Fruit fly (Drosophila melanogaster): Measurements from ENCODE around the gene CG6324.

Gene CG6324

dm6 chrX:15497440-15498271 is 21.8 kb downstream of the CG6324 start:
- peak; percentile 10 for TF ChIP-seq CG32006 (GFP tag; optimal IDR thresholded peaks at IDR 0.05)
- no peak for TF ChIP-seq vri (GFP tag; optimal IDR thresholded peaks at IDR 0.05)
- TF ChIP-seq CG16779 (tag; optimal IDR thresholded peaks at IDR 0.05) = peak; percentile 5
- TF ChIP-seq Eip78C (GFP tag) = peak; percentile 71
- TF ChIP-seq Eip93F (GFP tag; optimal IDR thresholded peaks at IDR 0.05) = no peak
- peak; percentile 94 for TF ChIP-seq fkh (GFP tag; optimal IDR thresholded peaks at IDR 0.05)
- no peak for TF ChIP-seq CG8632 (GFP tag; optimal IDR thresholded peaks at IDR 0.05)
- peak; percentile 30; the same call in 2 of the 3 replicates for TF ChIP-seq CG6163 (GFP tag; IDR thresholded peaks at IDR 0.05)
- peak in 1 of 2 experiments; percentile 41 for TF ChIP-seq ss (GFP tag; optimal IDR thresholded peaks at IDR 0.05)

- TF ChIP-seq Eip93F (GFP tag; optimal IDR thresholded peaks at IDR 0.05) (no peak), CG6854 (GFP tag; optimal IDR thresholded peaks at IDR 0.05) (peak; percentile 7), Ets96B (tag; optimal IDR thresholded peaks at IDR 0.05) (peak; percentile 18), CG32006 (GFP tag; optimal IDR thresholded peaks at IDR 0.05) (no peak), CG31627 (GFP tag; optimal IDR thresholded peaks at IDR 0.05) (peak; percentile 4), CG8632 (GFP tag; optimal IDR thresholded peaks at IDR 0.05) (no peak), Smox (GFP tag; optimal IDR thresholded peaks at IDR 0.05) (no peak), esn (GFP tag; optimal IDR thresholded peaks at IDR 0.05) (peak; percentile 37), CG11902 (GFP tag; optimal IDR thresholded peaks at IDR 0.05) (no peak), svp (GFP tag) (peak; percentile 81), eg (GFP tag; IDR thresholded peaks at IDR 0.05) (peak; percentile 55; the same call in 2 of the 3 replicates), Sox14 (GFP tag; optimal IDR thresholded peaks at IDR 0.05) (peak; percentile 20), Sox15 (GFP tag; optimal IDR thresholded peaks at IDR 0.05) (no peak), acj6 (GFP tag; optimal IDR thresholded peaks at IDR 0.05) (no peak), dsx (GFP tag; optimal IDR thresholded peaks at IDR 0.05; ENCODE audit: poor library complexity, severe bottlenecking) (peak; percentile 48), pdm3 (GFP tag; optimal IDR thresholded peaks at IDR 0.05) (peak; percentile 14), CG10631 (GFP tag; optimal IDR thresholded peaks at IDR 0.05) (no peak), vri (GFP tag; optimal IDR thresholded peaks at IDR 0.05) (peak; percentile 58), Hr38 (GFP tag; optimal IDR thresholded peaks at IDR 0.05) (no peak), CG8119 (GFP tag; IDR thresholded peaks at IDR 0.05) (0 out of 3 replicates have a peak, but pooled peaks have one; percentile 14), CG4318 (GFP tag; optimal IDR thresholded peaks at IDR 0.05) (no peak), net (GFP tag; optimal IDR thresholded peaks at IDR 0.05) (peak; percentile 45), CG6163 (GFP tag; IDR thresholded peaks at IDR 0.05) (peak; percentile 67), CG3919 (GFP tag; optimal IDR thresholded peaks at IDR 0.05) (peak; percentile 62), lz (GFP tag; optimal IDR thresholded peaks at IDR 0.05) (peak; percentile 23), CG6808 (GFP tag; optimal IDR thresholded peaks at IDR 0.05) (peak; percentile 42), CG11762 (GFP tag; optimal IDR thresholded peaks at IDR 0.05; ENCODE audit: insufficient read depth) (no peak), Sox102F (GFP tag; optimal IDR thresholded peaks at IDR 0.05) (peak; percentile 46), topi (GFP tag; optimal IDR thresholded peaks at IDR 0.05) (peak; percentile 34), salr (GFP tag; optimal IDR thresholded peaks at IDR 0.05) (peak in 1 of 2 experiments; percentile 27), CG10669 (GFP tag; optimal IDR thresholded peaks at IDR 0.05) (peak; percentile 9), CG6276 (GFP tag; optimal IDR thresholded peaks at IDR 0.05) (no peak), CG9139 (GFP tag; optimal IDR thresholded peaks at IDR 0.05) (peak; percentile 66), Met (GFP tag; optimal IDR thresholded peaks at IDR 0.05) (peak; percentile 12), ss (GFP tag; optimal IDR thresholded peaks at IDR 0.05) (peak; percentile 60 to 75), fkh (GFP tag; optimal IDR thresholded peaks at IDR 0.05) (peak; percentile 35), CG1621 (tag; optimal IDR thresholded peaks at IDR 0.05) (peak; percentile 70), achi (GFP tag; optimal IDR thresholded peaks at IDR 0.05) (peak; percentile 33), spab (GFP tag; optimal IDR thresholded peaks at IDR 0.05) (no peak), Eip78C (GFP tag) (peak; percentile 72), CG16779 (tag; optimal IDR thresholded peaks at IDR 0.05) (no peak), Eip75B (GFP tag; optimal IDR thresholded peaks at IDR 0.05) (peak; percentile 35), CG8319 (GFP tag; optimal IDR thresholded peaks at IDR 0.05) (no peak), cyc (GFP tag; optimal IDR thresholded peaks at IDR 0.05) (no peak)
These were observed 22.9 kb downstream of the CG6324 start for dm6 chrX:15498791-15499190.

Data from whole organism, prepupa.